Worm (Caenorhabditis elegans) whole organism, mixed stage, embryonic: ENCODE measurements around the gene thn-4.

Experiments
- blmp-1 ChIP-seq: fragments of 150-350 bp; optimal IDR thresholded peaks from 2 replicates; lab custom pipeline; 2014; ENCODE audit warnings: missing biosample characterization, missing genetic modification characterization
- elt-3 ChIP-seq: fragments of 150-350 bp; optimal IDR thresholded peaks from 2 replicates; lab custom pipeline; 2014; ENCODE audit warnings: missing biosample characterization, missing genetic modification characterization
- mls-2 ChIP-seq: sonication (generic microtip); optimal IDR thresholded peaks from 2 replicates; lab custom pipeline; 2016; ENCODE audit warnings: mild to moderate bottlenecking, missing genetic modification characterization, moderate library complexity, missing compliant biosample characterization
- nhr-237 ChIP-seq: fragments of 150-350 bp; optimal IDR thresholded peaks from 2 replicates; lab custom pipeline; 2014; ENCODE audit warnings: missing biosample characterization, missing genetic modification characterization
- snpc-4 ChIP-seq: fragments of 150-350 bp; optimal IDR thresholded peaks from 2 replicates; lab custom pipeline; 2014; ENCODE audit warnings: missing biosample characterization, missing genetic modification characterization

ce11 chrV:16911934-16912333, 40.6 kb upstream of the thn-4 start, which contains the start of gene nhr-116:
- no peak for TF ChIP-seq snpc-4
- TF ChIP-seq blmp-1 (tag; lab: Kevin White, UChicago) = no peak
- TF ChIP-seq mls-2 (tag; lab: Kevin White, UChicago) = no peak
- TF ChIP-seq nhr-237 (tag; lab: Kevin White, UChicago) = no peak
- TF ChIP-seq elt-3 (tag; lab: Kevin White, UChicago) = no peak
